Fruit fly (Drosophila melanogaster) whole organism, embryonic: ENCODE data around the gene mthl11.

ENCODE experiments used
- Adf1 ChIP-seq: fragments of 200-800 bp; sonication (Bioruptor generic); IDR thresholded peaks from 2 replicates; pipeline ENCODE4 v1.3.6; 2022; ENCODE audit warnings: missing biosample characterization, missing genetic modification characterization
- Antp ChIP-seq: fragments of 200-800 bp; sonication (Bioruptor generic); optimal IDR thresholded peaks from 3 replicates; lab custom pipeline; 2016; ENCODE audit warnings: missing biosample characterization, missing genetic modification characterization
- Blimp-1 ChIP-seq: fragments of 200-800 bp; sonication (Bioruptor generic); optimal IDR thresholded peaks from 3 replicates; lab custom pipeline; 2018; ENCODE audit warnings: missing biosample characterization, missing genetic modification characterization, mild to moderate bottlenecking, moderate library complexity, missing genetic modification reagents
- CG10321 ChIP-seq: fragments of 200-800 bp; sonication (Bioruptor generic); IDR thresholded peaks from 2 replicates; pipeline ENCODE4 v1.3.6; 2022; ENCODE audit warnings: missing biosample characterization, missing genetic modification characterization
- CG10654 ChIP-seq: fragments of 200-800 bp; sonication (Bioruptor generic); optimal IDR thresholded peaks from 2 replicates; lab custom pipeline; 2016; ENCODE audit warnings: missing biosample characterization, missing genetic modification characterization
- CG11093 ChIP-seq: fragments of 200-800 bp; sonication (Bioruptor generic); IDR thresholded peaks from 3 replicates; pipeline ENCODE4 v1.3.6; 2022; ENCODE audit warnings: missing biosample characterization, missing genetic modification characterization
- CG11456 ChIP-seq: fragments of 200-800 bp; sonication (Bioruptor generic); IDR thresholded peaks from 3 replicates; pipeline ENCODE4 v1.3.6; 2022; ENCODE audit warnings: missing biosample characterization, missing genetic modification characterization
- CG11696 ChIP-seq: fragments of 200-800 bp; sonication (Bioruptor generic); IDR thresholded peaks from 2 replicates; pipeline ENCODE4 v1.3.6; 2022; ENCODE audit warnings: missing biosample characterization, missing genetic modification characterization
- CG11723 ChIP-seq: fragments of 200-800 bp; sonication (Bioruptor generic); optimal IDR thresholded peaks from 2 replicates; lab custom pipeline; 2017; ENCODE audit warnings: missing biosample characterization, mild to moderate bottlenecking, missing genetic modification characterization
- CG14014 ChIP-seq: fragments of 200-800 bp; sonication (Bioruptor generic); IDR thresholded peaks from 2 replicates; pipeline ENCODE4 v1.3.6; 2022; ENCODE audit warnings: missing biosample characterization, missing genetic modification characterization
- CG14667 ChIP-seq: fragments of 200-800 bp; sonication (Bioruptor generic); IDR thresholded peaks from 2 replicates; pipeline ENCODE4 v1.3.6; 2022; ENCODE audit warnings: missing biosample characterization, missing genetic modification characterization
- CG15601 ChIP-seq: fragments of 200-800 bp; sonication (Bioruptor generic); optimal IDR thresholded peaks from 3 replicates; lab custom pipeline; 2019; ENCODE audit warnings: missing biosample characterization, mild to moderate bottlenecking, missing genetic modification characterization, moderate library complexity
- CG2712 ChIP-seq: fragments of 200-800 bp; optimal IDR thresholded peaks from 3 replicates; lab custom pipeline; 2019; ENCODE audit warnings: missing biosample characterization, mild to moderate bottlenecking, missing genetic modification characterization, moderate library complexity
- CG2889 ChIP-seq: fragments of 200-800 bp; sonication (Bioruptor generic); IDR thresholded peaks from 3 replicates; pipeline ENCODE4 v1.3.6; 2022; ENCODE audit warnings: missing biosample characterization, missing genetic modification characterization
- CG30403 ChIP-seq: fragments of 200-800 bp; sonication (Bioruptor generic); optimal IDR thresholded peaks from 3 replicates; lab custom pipeline; 2016; ENCODE audit warnings: missing biosample characterization, missing genetic modification characterization
- CG3065 ChIP-seq: fragments of 200-800 bp; sonication (Bioruptor generic); optimal IDR thresholded peaks from 2 replicates; lab custom pipeline; 2016; ENCODE audit warnings: missing biosample characterization, missing genetic modification characterization
- CG3163 ChIP-seq: fragments of 200-800 bp; sonication (Bioruptor generic); optimal IDR thresholded peaks from 3 replicates; lab custom pipeline; 2016; ENCODE audit warnings: missing biosample characterization, missing genetic modification characterization
- CG4404 ChIP-seq: fragments of 200-800 bp; sonication (Bioruptor generic); IDR thresholded peaks from 2 replicates; pipeline ENCODE4 v1.3.6; 2022; ENCODE audit warnings: missing biosample characterization, missing genetic modification characterization
- CG4854 ChIP-seq: fragments of 200-800 bp; sonication (Bioruptor generic); optimal IDR thresholded peaks from 2 replicates; lab custom pipeline; 2016; ENCODE audit warnings: missing biosample characterization, missing genetic modification characterization, inconsistent platforms
- CG5180 ChIP-seq: fragments of 200-800 bp; sonication (Bioruptor generic); optimal IDR thresholded peaks from 3 replicates; lab custom pipeline; 2017; ENCODE audit warnings: missing biosample characterization, missing genetic modification characterization, mild to moderate bottlenecking, moderate library complexity, missing genetic modification reagents
- CG6689 ChIP-seq: fragments of 200-800 bp; sonication (Bioruptor generic); IDR thresholded peaks from 2 replicates; pipeline ENCODE4 v1.3.6; 2022; ENCODE audit warnings: missing biosample characterization, missing genetic modification characterization
- CG7271 ChIP-seq: fragments of 200-800 bp; sonication (Bioruptor generic); optimal IDR thresholded peaks from 2 replicates; lab custom pipeline; 2018; ENCODE audit warnings: missing biosample characterization, mild to moderate bottlenecking, missing genetic modification characterization, moderate library complexity
- CG7556 ChIP-seq: fragments of 200-800 bp; sonication (Bioruptor generic); optimal IDR thresholded peaks from 2 replicates; lab custom pipeline; 2017; ENCODE audit warnings: missing biosample characterization, mild to moderate bottlenecking, missing genetic modification characterization
- CG8290 ChIP-seq, 3 experiments: fragments of 200-800 bp; sonication (Bioruptor generic); optimal IDR thresholded peaks; 2 replicates each; lab custom pipeline; 2016 to 2019; ENCODE audit warnings: missing biosample characterization in 3 of 3, missing genetic modification characterization in 3 of 3, mild to moderate bottlenecking in 2 of 3, moderate library complexity in 1 of 3
- CG8765 ChIP-seq: fragments of 200-800 bp; sonication (Bioruptor generic); IDR thresholded peaks from 2 replicates; pipeline ENCODE4 v1.3.6; 2022; ENCODE audit warnings: missing biosample characterization, missing genetic modification characterization
- CG8944 ChIP-seq: fragments of 200-800 bp; sonication (Bioruptor generic); optimal IDR thresholded peaks from 3 replicates; lab custom pipeline; 2016; ENCODE audit warnings: missing biosample characterization, missing genetic modification characterization
- CG9876 ChIP-seq: fragments of 200-800 bp; sonication (Bioruptor generic); optimal IDR thresholded peaks from 2 replicates; lab custom pipeline; 2016; ENCODE audit warnings: missing biosample characterization, missing genetic modification characterization
- Chrac-16 ChIP-seq: fragments of 200-800 bp; sonication (Bioruptor generic); optimal IDR thresholded peaks from 3 replicates; lab custom pipeline; 2016; ENCODE audit warnings: missing biosample characterization, missing genetic modification characterization
- D19A ChIP-seq: fragments of 200-800 bp; optimal IDR thresholded peaks from 3 replicates; lab custom pipeline; 2019; ENCODE audit warnings: missing biosample characterization, mild to moderate bottlenecking, missing genetic modification characterization, moderate library complexity
- Lim3 ChIP-seq: fragments of 200-800 bp; sonication (Bioruptor generic); IDR thresholded peaks from 2 replicates; pipeline ENCODE4 v1.3.6; 2022; ENCODE audit warnings: missing biosample characterization, missing genetic modification characterization
- Sox100B ChIP-seq: fragments of 200-800 bp; sonication (Bioruptor generic); optimal IDR thresholded peaks from 3 replicates; lab custom pipeline; 2018; ENCODE audit warnings: missing biosample characterization, mild to moderate bottlenecking, missing genetic modification characterization
- TFAM ChIP-seq: fragments of 200-800 bp; sonication (Bioruptor generic); optimal IDR thresholded peaks from 2 replicates; lab custom pipeline; 2017; ENCODE audit warnings: missing biosample characterization, missing genetic modification characterization, inconsistent platforms
- Trl ChIP-seq, 3 experiments: fragments of >200 bp in 2 of 3; fragments of 200-800 bp in 1 of 3; sonication (Bioruptor generic) in 1 of 3; optimal IDR thresholded peaks; 2 replicates in 1 of 3; 3 replicates in 2 of 3; lab custom pipeline; 2016 to 2017; ENCODE audit warnings: missing biosample characterization in 1 of 3, missing genetic modification characterization in 1 of 3
- al ChIP-seq: fragments of 200-800 bp; sonication (Bioruptor generic); IDR thresholded peaks from 2 replicates; pipeline ENCODE4 v1.3.6; 2022; ENCODE audit warnings: missing biosample characterization, missing genetic modification characterization
- crc ChIP-seq: fragments of 200-800 bp; sonication (Bioruptor generic); optimal IDR thresholded peaks from 2 replicates; lab custom pipeline; 2016; ENCODE audit warnings: missing biosample characterization, missing genetic modification characterization
- fd64A ChIP-seq: fragments of 200-800 bp; sonication (Bioruptor generic); optimal IDR thresholded peaks from 3 replicates; lab custom pipeline; 2018; ENCODE audit warnings: missing biosample characterization, mild to moderate bottlenecking, missing genetic modification characterization
- fu2 ChIP-seq: fragments of 200-800 bp; sonication (Bioruptor generic); optimal IDR thresholded peaks from 2 replicates; lab custom pipeline; 2016; ENCODE audit warnings: missing biosample characterization, missing genetic modification characterization
- gsb-n ChIP-seq: fragments of 200-800 bp; sonication (Bioruptor generic); optimal IDR thresholded peaks from 3 replicates; lab custom pipeline; 2018; ENCODE audit warnings: missing biosample characterization, mild to moderate bottlenecking, missing genetic modification characterization
- ham ChIP-seq: fragments of 200-800 bp; sonication (Bioruptor generic); IDR thresholded peaks from 2 replicates; pipeline ENCODE4 v1.3.6; 2022; ENCODE audit warnings: missing biosample characterization, missing genetic modification characterization
- inv ChIP-seq: fragments of 200-800 bp; sonication (Bioruptor generic); IDR thresholded peaks from 2 replicates; pipeline ENCODE4 v1.3.6; 2022; ENCODE audit warnings: missing biosample characterization, missing genetic modification characterization; ENCODE audit not compliant: partially characterized antibody
- lbe ChIP-seq: fragments of 200-800 bp; sonication (Bioruptor generic); optimal IDR thresholded peaks from 2 replicates; lab custom pipeline; 2016; ENCODE audit warnings: missing biosample characterization, mild to moderate bottlenecking, missing genetic modification characterization
- mirr ChIP-seq: fragments of 200-800 bp; sonication (Bioruptor generic); optimal IDR thresholded peaks from 3 replicates; lab custom pipeline; 2018; ENCODE audit warnings: missing biosample characterization, mild to moderate bottlenecking, missing genetic modification characterization
- oc ChIP-seq: fragments of 200-800 bp; sonication (Bioruptor generic); optimal IDR thresholded peaks from 2 replicates; lab custom pipeline; 2018; ENCODE audit warnings: missing biosample characterization, mild to moderate bottlenecking, missing genetic modification characterization, moderate library complexity
- onecut ChIP-seq: fragments of 200-800 bp; sonication (Bioruptor generic); IDR thresholded peaks from 2 replicates; pipeline ENCODE4 v1.3.6; 2022; ENCODE audit warnings: missing biosample characterization, missing genetic modification characterization
- sens-2 ChIP-seq: fragments of 200-800 bp; sonication (Bioruptor generic); IDR thresholded peaks from 2 replicates; pipeline ENCODE4 v1.3.6; 2022; ENCODE audit warnings: missing biosample characterization, missing genetic modification characterization
- ssp ChIP-seq: fragments of 200-800 bp; sonication (Bioruptor generic); IDR thresholded peaks from 2 replicates; pipeline ENCODE4 v1.3.6; 2022; ENCODE audit warnings: missing biosample characterization, missing genetic modification characterization
- toy ChIP-seq: fragments of 200-800 bp; sonication (Bioruptor generic); IDR thresholded peaks from 2 replicates; pipeline ENCODE4 v1.3.6; 2022; ENCODE audit warnings: missing biosample characterization, missing genetic modification characterization
- trem ChIP-seq: fragments of 200-800 bp; optimal IDR thresholded peaks from 3 replicates; lab custom pipeline; 2019; ENCODE audit warnings: missing biosample characterization, mild to moderate bottlenecking, missing genetic modification characterization, moderate library complexity
- wor ChIP-seq: fragments of 200-800 bp; sonication (Bioruptor generic); IDR thresholded peaks from 2 replicates; pipeline ENCODE4 v1.3.6; 2022; ENCODE audit warnings: missing biosample characterization, missing genetic modification characterization
- yki ChIP-seq: fragments of >200 bp; optimal IDR thresholded peaks from 3 replicates; lab custom pipeline; 2018

Gene mthl11

dm6 chr3R:10393654-10394367, 7.0 kb upstream of the mthl11 start (continued):
- TF ChIP-seq CG2712 (peak; percentile 83), Lim3 (GFP tag; lab: Robert Waterston, UW) (peak; percentile 63; the same call in 1 of the 2 replicates), al (GFP tag; lab: Robert Waterston, UW) (peak; percentile 57), CG14667 (peak; percentile 63), lbe (GFP tag; lab: Kevin White, UChicago) (no peak), CG6689 (GFP tag; lab: Robert Waterston, UW) (peak; percentile 82), TFAM (peak; percentile 23), toy (0 out of 2 replicates have a peak, but pooled peaks have one; percentile 51), CG10321 (GFP tag; lab: Robert Waterston, UW) (peak; percentile 75; the same call in 1 of the 2 replicates), CG8290 (GFP tag; optimal IDR thresholded peaks at IDR 0.05; lab: Kevin White, UChicago) (peak; percentile 37), CG8290 (tag; optimal IDR thresholded peaks at IDR 0.05; lab: Kevin White, UChicago) (peak in 1 of 2 experiments; percentile 90), CG8765 (GFP tag; lab: Robert Waterston, UW) (no peak), trem (tag; lab: Kevin White, UChicago) (peak; percentile 16), CG5180 (peak; percentile 44), CG11456 (GFP tag; lab: Robert Waterston, UW) (peak; percentile 80; the same call in 2 of the 3 replicates), Blimp-1 (GFP tag; lab: Kevin White, UChicago) (peak; percentile 76), CG11696 (GFP tag; lab: Robert Waterston, UW) (peak; percentile 82), Adf1 (GFP tag; lab: Robert Waterston, UW) (peak; percentile 49), ham (GFP tag; lab: Robert Waterston, UW) (no peak), crc (GFP tag; lab: Kevin White, UChicago) (peak; percentile 60), D19A (tag; lab: Kevin White, UChicago) (peak; percentile 58), CG11093 (peak; percentile 58; the same call in 2 of the 3 replicates), gsb-n (no peak), CG15601 (tag; lab: Kevin White, UChicago) (peak; percentile 56), Chrac-16 (GFP tag; lab: Kevin White, UChicago) (peak; percentile 55), onecut (peak; percentile 61), Antp (GFP tag; lab: Kevin White, UChicago) (peak; percentile 46), CG3065 (GFP tag; lab: Kevin White, UChicago) (no peak), CG14014 (GFP tag; lab: Robert Waterston, UW) (peak; percentile 93), sens-2 (GFP tag; lab: Robert Waterston, UW) (peak; percentile 61), CG10654 (peak; percentile 73), fu2 (GFP tag; lab: Kevin White, UChicago) (peak; percentile 66), inv (GFP tag; lab: Robert Waterston, UW) (no peak), CG4854 (GFP tag; lab: Kevin White, UChicago) (peak; percentile 57), Sox100B (GFP tag; lab: Kevin White, UChicago) (peak; percentile 76), CG4404 (GFP tag; lab: Robert Waterston, UW) (no peak; the same call in 1 of the 2 replicates), CG3163 (peak; percentile 56), CG11723 (peak; percentile 72), mirr (GFP tag; lab: Kevin White, UChicago) (no peak), fd64A (GFP tag; lab: Kevin White, UChicago) (peak; percentile 23), CG9876 (no peak), CG7556 (GFP tag; lab: Kevin White, UChicago) (peak; percentile 87), oc (tag; lab: Kevin White, UChicago) (peak; percentile 89), CG30403 (GFP tag; lab: Kevin White, UChicago) (peak; percentile 85), wor (peak; percentile 72), ssp (GFP tag; lab: Robert Waterston, UW) (peak; percentile 66; the same call in 1 of the 2 replicates), CG8944 (GFP tag; lab: Kevin White, UChicago) (peak; percentile 69), CG7271 (tag; lab: Kevin White, UChicago) (no peak), Trl (optimal IDR thresholded peaks at IDR 0.05; lab: Kevin White, UChicago) (no peak), Trl (GFP tag; optimal IDR thresholded peaks at IDR 0.05; lab: Kevin White, UChicago) (peak; percentile 81), yki (lab: Kevin White, UChicago) (no peak), CG2889 (GFP tag; lab: Robert Waterston, UW) (peak; percentile 82)
